Fruit fly (Drosophila melanogaster): Measurements from ENCODE around the gene GstD1.

DNA sequence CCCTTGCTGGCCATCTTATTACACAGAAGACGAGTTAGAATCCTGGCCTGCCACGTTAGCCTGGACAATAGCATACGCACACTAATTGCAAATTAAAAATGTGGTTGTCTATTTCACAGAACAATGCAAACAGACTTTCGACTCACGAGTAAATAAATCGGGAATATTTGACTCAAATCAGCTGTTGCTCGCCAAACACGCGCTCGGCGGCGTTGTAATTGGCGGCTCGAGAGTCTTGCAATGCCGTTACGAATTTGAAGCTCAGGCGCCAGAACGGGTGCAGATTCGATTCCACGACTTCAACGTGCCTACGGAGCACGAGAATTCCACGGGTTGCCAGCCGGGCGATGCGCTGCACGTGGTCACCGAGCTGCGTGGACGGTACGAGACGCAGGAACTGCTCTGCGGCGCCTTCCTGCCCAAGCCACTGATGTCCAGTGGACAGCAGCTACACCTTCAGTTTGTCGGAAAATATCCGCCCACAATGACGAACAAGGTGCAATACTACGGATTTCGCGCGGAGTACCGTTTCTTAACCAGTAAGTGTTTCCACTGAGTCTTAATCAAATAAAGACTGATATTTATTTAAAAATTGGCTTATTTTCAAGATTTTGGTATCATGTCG, 32.7 kb upstream of the GstD1 start, which contains the start of gene DNAlig3:
- TF ChIP-seq psq (optimal IDR thresholded peaks at IDR 0.05) = no peak
- no peak for TF ChIP-seq ttk (optimal IDR thresholded peaks at IDR 0.05)
- no peak for TF ChIP-seq Sin3A (optimal IDR thresholded peaks at IDR 0.05)

Data from Kc167 (cell line).